Worm (Caenorhabditis elegans): ENCODE results near the gene sqv-3.

sqv-3 gene

DNA sequence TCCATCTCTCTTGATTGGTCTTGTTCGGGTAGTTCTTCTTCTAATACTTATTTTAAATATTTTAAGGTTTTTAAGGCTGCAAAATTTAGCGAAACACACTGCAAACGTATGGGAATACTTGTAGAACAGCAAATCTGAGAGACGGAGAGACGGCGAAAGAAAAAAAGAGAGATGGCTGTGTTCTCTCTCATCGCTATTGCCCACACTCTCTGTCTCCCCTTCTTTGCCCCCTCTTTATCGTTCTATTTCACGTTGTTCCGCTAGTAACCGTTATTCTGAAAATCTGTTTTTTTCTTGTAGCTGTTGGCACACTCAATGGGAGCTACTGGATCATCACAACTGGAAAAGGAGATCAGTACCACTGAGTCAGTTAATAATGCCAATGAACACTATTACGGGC lies 3.8 kb downstream of the sqv-3 start, which contains the start of gene usp-46:
usp-46 (plus strand) TSS at position 301 of the 400 bp plus-strand sequence.
- no peak for TF ChIP-seq ceh-30 (tag; optimal IDR thresholded peaks at IDR 0.05)
- no peak for TF ChIP-seq ref-2 (tag; optimal IDR thresholded peaks at IDR 0.05)
- no peak for TF ChIP-seq ceh-19 (GFP tag; optimal IDR thresholded peaks at IDR 0.05)
- TF ChIP-seq fax-1 (tag; optimal IDR thresholded peaks at IDR 0.05) = no peak
- no peak for TF ChIP-seq tbx-2 (tag; optimal IDR thresholded peaks at IDR 0.05)
- no peak for TF ChIP-seq pros-1 (tag; optimal IDR thresholded peaks at IDR 0.05)
- TF ChIP-seq hlh-13 (GFP tag; optimal IDR thresholded peaks at IDR 0.05) = no peak
- no peak for TF ChIP-seq unc-3 (GFP tag; conservative IDR thresholded peaks at IDR 0.05)
- no peak for TF ChIP-seq unc-3 (tag; optimal IDR thresholded peaks at IDR 0.05)
- no peak for TF ChIP-seq che-1 (tag; optimal IDR thresholded peaks at IDR 0.05)
- TF ChIP-seq ceh-31 (tag; optimal IDR thresholded peaks at IDR 0.05) = peak; percentile 16
- no peak for TF ChIP-seq lin-11 (tag; optimal IDR thresholded peaks at IDR 0.05)
- no peak for TF ChIP-seq ceh-22 (tag; optimal IDR thresholded peaks at IDR 0.05)
- TF ChIP-seq gmeb-2 (tag; optimal IDR thresholded peaks at IDR 0.05) = no peak
- no peak for TF ChIP-seq sox-4 (tag; optimal IDR thresholded peaks at IDR 0.05)
- peak; percentile 43 for TF ChIP-seq pax-1 (tag; optimal IDR thresholded peaks at IDR 0.05)
- TF ChIP-seq pat-9 (tag; optimal IDR thresholded peaks at IDR 0.05) = no peak
- TF ChIP-seq ahr-1 (tag; optimal IDR thresholded peaks at IDR 0.05) = no peak

DNA sequence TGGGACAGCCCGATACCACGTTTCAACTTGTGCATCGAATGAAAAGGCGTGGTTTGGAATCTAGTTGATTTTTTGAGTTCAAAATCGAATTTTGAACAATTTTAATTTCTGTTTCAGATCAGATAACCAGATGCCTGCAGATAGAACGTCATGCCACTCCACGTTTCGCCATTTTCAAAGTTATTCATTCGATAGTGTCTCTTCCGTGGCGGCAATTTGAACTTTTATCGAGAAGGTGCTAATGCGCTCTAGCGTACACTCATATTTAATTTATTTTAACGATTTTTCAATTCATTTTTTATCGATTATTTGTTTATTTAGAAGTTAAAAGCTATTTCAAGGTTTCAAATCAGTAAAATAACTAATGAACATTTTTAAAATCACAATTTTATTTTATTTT lies 4.2 kb downstream of the sqv-3 start:
- no peak for TF ChIP-seq ceh-31 (tag; optimal IDR thresholded peaks at IDR 0.05)
- TF ChIP-seq nhr-11 (tag; optimal IDR thresholded peaks at IDR 0.05) = no peak
- no peak for TF ChIP-seq hlh-15 (tag; optimal IDR thresholded peaks at IDR 0.05)
- TF ChIP-seq ama-1 (optimal IDR thresholded peaks at IDR 0.05) = no peak

DNA sequence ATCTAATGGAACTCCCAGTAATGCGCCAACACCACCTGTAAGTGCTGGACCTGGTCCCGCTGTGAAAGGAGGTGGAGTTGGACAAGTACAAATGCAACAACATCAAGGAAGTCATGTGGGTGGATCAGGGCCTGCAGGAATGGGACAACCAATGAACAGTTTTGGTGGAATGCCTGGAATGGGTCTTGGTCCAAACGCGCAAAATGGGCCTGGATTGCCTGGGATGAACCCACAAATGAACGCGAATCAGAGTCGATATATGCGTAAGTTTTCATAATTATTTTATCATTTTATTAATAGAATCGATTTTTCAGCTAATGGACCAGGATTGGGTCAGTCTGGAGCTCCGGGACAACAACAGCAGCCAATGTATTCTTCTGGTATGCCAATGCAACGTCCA lies 7.8 kb downstream of the sqv-3 start:
- TF ChIP-seq ceh-9 (tag; optimal IDR thresholded peaks at IDR 0.05) (no peak), ceh-30 (tag; optimal IDR thresholded peaks at IDR 0.05) (no peak), ceh-45 (GFP tag; IDR thresholded peaks at IDR 0.05) (no peak), hlh-13 (GFP tag; optimal IDR thresholded peaks at IDR 0.05) (no peak), ceh-14 (tag; optimal IDR thresholded peaks at IDR 0.05) (no peak), ceh-24 (tag; optimal IDR thresholded peaks at IDR 0.05) (no peak), fax-1 (tag; optimal IDR thresholded peaks at IDR 0.05) (no peak), dmd-4 (tag; optimal IDR thresholded peaks at IDR 0.05; ENCODE audit: borderline replicate concordance) (no peak), rnt-1 (tag; optimal IDR thresholded peaks at IDR 0.05) (no peak), ceh-34 (tag; optimal IDR thresholded peaks at IDR 0.05) (no peak), ets-4 (tag; optimal IDR thresholded peaks at IDR 0.05) (no peak)

DNA sequence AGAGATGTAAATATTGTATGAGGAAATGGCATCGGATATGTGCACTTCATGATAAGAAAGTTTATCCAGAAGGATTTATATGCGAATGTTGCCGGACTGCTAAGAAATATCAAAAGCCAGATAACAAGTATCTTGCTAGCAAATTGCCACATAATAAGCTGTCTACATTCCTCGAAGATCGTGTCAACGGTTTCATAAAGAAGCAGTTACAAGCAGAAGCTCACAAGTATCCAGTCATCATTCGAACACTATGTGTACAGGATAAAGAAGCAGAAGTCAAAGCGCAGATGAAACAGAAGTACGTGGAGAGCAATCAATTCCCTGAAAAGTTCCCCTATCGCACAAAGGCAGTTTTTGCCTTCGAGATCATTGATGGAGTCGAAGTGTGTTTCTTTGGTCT lies 9.6 kb downstream of the sqv-3 start:
- no peak for TF ChIP-seq ahr-1 (tag; optimal IDR thresholded peaks at IDR 0.05)
- no peak for TF ChIP-seq unc-3 (GFP tag; conservative IDR thresholded peaks at IDR 0.05)
- TF ChIP-seq unc-3 (tag; optimal IDR thresholded peaks at IDR 0.05) = no peak
- TF ChIP-seq gmeb-2 (tag; optimal IDR thresholded peaks at IDR 0.05) = no peak
- TF ChIP-seq nhr-11 (tag; optimal IDR thresholded peaks at IDR 0.05) = no peak
- TF ChIP-seq pqm-1 (tag; optimal IDR thresholded peaks at IDR 0.05) = no peak
- no peak for TF ChIP-seq rnt-1 (tag; optimal IDR thresholded peaks at IDR 0.05)
- TF ChIP-seq ceh-9 (tag; optimal IDR thresholded peaks at IDR 0.05) = no peak
- no peak for TF ChIP-seq nhr-232 (tag; optimal IDR thresholded peaks at IDR 0.05)
- TF ChIP-seq fkh-10 (GFP tag; optimal IDR thresholded peaks at IDR 0.05) = no peak
- TF ChIP-seq ceh-2 (tag; optimal IDR thresholded peaks at IDR 0.05) = no peak
- no peak for TF ChIP-seq pag-3 (tag; optimal IDR thresholded peaks at IDR 0.05; ENCODE audit: borderline replicate concordance)
- TF ChIP-seq ceh-48 (tag; optimal IDR thresholded peaks at IDR 0.05) = no peak
- no peak for TF ChIP-seq tbx-2 (tag; optimal IDR thresholded peaks at IDR 0.05)
- TF ChIP-seq ceh-31 (tag; optimal IDR thresholded peaks at IDR 0.05) = no peak
- TF ChIP-seq sox-4 (tag; optimal IDR thresholded peaks at IDR 0.05) = no peak
- TF ChIP-seq hlh-13 (GFP tag; optimal IDR thresholded peaks at IDR 0.05) = no peak
- no peak for TF ChIP-seq lim-6 (tag; optimal IDR thresholded peaks at IDR 0.05)
- TF ChIP-seq ceh-6 (GFP tag; optimal IDR thresholded peaks at IDR 0.05) = no peak
